Fruit fly (Drosophila melanogaster) whole organism, prepupa: ENCODE results near the gene Odj.

Source experiments
- CG11294 ChIP-seq: fragments of 200-800 bp; sonication (Bioruptor generic); IDR thresholded peaks from 2 replicates; pipeline ENCODE4 v1.3.6; 2022; ENCODE audit warnings: missing biosample characterization, missing genetic modification characterization
- CG3032 ChIP-seq: fragments of 200-800 bp; optimal IDR thresholded peaks from 2 replicates; lab custom pipeline; 2019; ENCODE audit warnings: missing biosample characterization, mild to moderate bottlenecking, missing genetic modification characterization, moderate library complexity
- CG32006 ChIP-seq: fragments of 200-800 bp; sonication (Bioruptor generic); optimal IDR thresholded peaks from 3 replicates; lab custom pipeline; 2017; ENCODE audit warnings: missing biosample characterization, mild to moderate bottlenecking, missing genetic modification characterization
- CG3919 ChIP-seq: fragments of 200-800 bp; sonication (Bioruptor generic); optimal IDR thresholded peaks from 3 replicates; lab custom pipeline; 2016; ENCODE audit warnings: missing biosample characterization, missing genetic modification characterization
- CG4318 ChIP-seq: fragments of 200-800 bp; sonication (Bioruptor generic); optimal IDR thresholded peaks from 3 replicates; lab custom pipeline; 2017; ENCODE audit warnings: missing biosample characterization, mild to moderate bottlenecking, missing genetic modification characterization
- Eip78C ChIP-seq: fragments of 200-800 bp; sonication (Bioruptor generic); peaks from one replicate; lab custom pipeline; 2016; ENCODE audit warnings: missing biosample characterization, missing genetic modification characterization
- Eip93F ChIP-seq: fragments of 200-800 bp; sonication (Bioruptor generic); optimal IDR thresholded peaks from 2 replicates; lab custom pipeline; 2016; ENCODE audit warnings: missing biosample characterization, mild to moderate bottlenecking, missing genetic modification characterization
- Hr38 ChIP-seq: sonication (Bioruptor generic); optimal IDR thresholded peaks from 2 replicates; lab custom pipeline; 2016; ENCODE audit warnings: missing biosample characterization, missing genetic modification characterization
- Hr4 ChIP-seq: fragments of 200-800 bp; sonication (Bioruptor generic); optimal IDR thresholded peaks from 3 replicates; lab custom pipeline; 2016; ENCODE audit warnings: missing biosample characterization, missing genetic modification characterization
- dac ChIP-seq: fragments of 200-800 bp; sonication (Bioruptor generic); optimal IDR thresholded peaks from 2 replicates; lab custom pipeline; 2017; ENCODE audit warnings: missing biosample characterization, mild to moderate bottlenecking, missing genetic modification characterization
- fd59A ChIP-seq: fragments of 200-800 bp; sonication (Bioruptor generic); optimal IDR thresholded peaks from 2 replicates; lab custom pipeline; 2017; ENCODE audit warnings: missing biosample characterization, mild to moderate bottlenecking, missing genetic modification characterization, missing genetic modification reagents
- pdm3 ChIP-seq: fragments of 200-800 bp; sonication (Bioruptor generic); optimal IDR thresholded peaks from 3 replicates; lab custom pipeline; 2016; ENCODE audit warnings: missing biosample characterization, missing genetic modification characterization
- salr ChIP-seq, 2 experiments: fragments of 200-800 bp; sonication (Bioruptor generic); optimal IDR thresholded peaks; 3 replicates each; lab custom pipeline; 2016 to 2018; ENCODE audit warnings: missing biosample characterization in 2 of 2, missing genetic modification characterization in 2 of 2, mild to moderate bottlenecking in 1 of 2

DNA sequence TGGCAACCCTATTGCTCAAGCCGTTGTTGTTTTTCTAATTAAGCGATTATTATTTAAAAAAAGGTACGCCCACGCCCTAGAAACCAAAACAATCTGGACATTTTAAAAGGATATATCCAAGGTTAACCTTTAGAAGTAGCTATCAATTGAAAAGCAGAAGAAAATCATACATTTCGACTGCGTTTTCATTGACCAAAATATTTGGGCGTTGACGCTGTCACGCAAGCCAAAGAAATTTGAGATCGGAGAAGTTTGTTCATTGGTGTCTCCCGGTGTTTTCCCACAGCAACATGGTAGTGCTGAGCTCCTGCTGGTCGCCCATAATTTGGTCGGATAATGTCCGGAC lies 14.0 kb downstream of the Odj start, which contains the start of gene pasi1:
- no peak for TF ChIP-seq CG4318
- no peak for TF ChIP-seq CG11294 (GFP tag; lab: Robert Waterston, UW)
- no peak for TF ChIP-seq Eip78C (GFP tag; lab: Kevin White, UChicago)
- no peak for TF ChIP-seq Hr4
- no peak for TF ChIP-seq dac (GFP tag; lab: Kevin White, UChicago)
- no peak for TF ChIP-seq fd59A
- TF ChIP-seq Eip93F (GFP tag; lab: Kevin White, UChicago): no peak
- TF ChIP-seq CG3032: no peak
- no peak for TF ChIP-seq pdm3
- TF ChIP-seq CG32006 (GFP tag; lab: Kevin White, UChicago): no peak
- TF ChIP-seq salr (GFP tag; optimal IDR thresholded peaks at IDR 0.05; lab: Kevin White, UChicago): no peak
- no peak for TF ChIP-seq CG3919
- no peak for TF ChIP-seq Hr38 (GFP tag; lab: Kevin White, UChicago)
